Fruit fly (Drosophila melanogaster): ENCODE measurements around the gene CG3792.
A peak's percentile ranks its signal among the peaks of the same experiment; 100 is the strongest.

CG3792 gene

DNA sequence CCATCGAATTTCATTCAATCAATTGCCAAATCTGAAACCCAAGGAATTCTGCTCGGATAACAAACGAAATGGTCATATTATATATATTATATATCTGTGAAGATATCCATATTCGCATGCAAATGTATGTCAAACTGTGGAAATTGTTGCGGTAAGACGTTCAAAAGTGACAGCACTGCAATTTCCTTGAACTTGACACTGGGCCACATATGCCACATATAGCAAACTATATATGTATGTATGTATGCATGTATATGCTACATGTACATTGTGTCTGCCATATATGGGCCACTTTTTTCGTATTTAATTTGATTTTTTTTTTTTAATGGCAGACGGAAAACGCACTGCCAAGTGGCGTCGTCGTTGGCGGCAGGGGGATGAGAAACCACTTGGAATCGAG lies 43.4 kb downstream of the CG3792 start:
- TF ChIP-seq Dfd (GFP tag; optimal IDR thresholded peaks at IDR 0.05) (no peak), Dif (GFP tag; optimal IDR thresholded peaks at IDR 0.05; ENCODE audit: partially characterized antibody) (no peak), OdsH (GFP tag; optimal IDR thresholded peaks at IDR 0.05) (no peak), CG9705 (GFP tag; optimal IDR thresholded peaks at IDR 0.05) (no peak), GATAd (GFP tag; optimal IDR thresholded peaks at IDR 0.05) (no peak), Rel (GFP tag; optimal IDR thresholded peaks at IDR 0.05) (no peak), Rel (tag; optimal IDR thresholded peaks at IDR 0.05) (no peak), woc (GFP tag; optimal IDR thresholded peaks at IDR 0.05) (no peak), dmrt93B (GFP tag; optimal IDR thresholded peaks at IDR 0.05) (no peak), pan (optimal IDR thresholded peaks at IDR 0.05) (no peak), br (GFP tag; optimal IDR thresholded peaks at IDR 0.05) (no peak), Hr78 (GFP tag; optimal IDR thresholded peaks at IDR 0.05) (no peak), Mio (GFP tag; optimal IDR thresholded peaks at IDR 0.05) (no peak), tai (GFP tag; optimal IDR thresholded peaks at IDR 0.05) (no peak), Sp1 (GFP tag; optimal IDR thresholded peaks at IDR 0.05) (no peak), Jra (GFP tag; optimal IDR thresholded peaks at IDR 0.05) (no peak), Hr83 (GFP tag; optimal IDR thresholded peaks at IDR 0.05; ENCODE audit: poor library complexity, severe bottlenecking) (no peak), sage (GFP tag; optimal IDR thresholded peaks at IDR 0.05) (no peak), dsf (GFP tag; optimal IDR thresholded peaks at IDR 0.05; ENCODE audit: borderline replicate concordance) (no peak), brk (GFP tag; optimal IDR thresholded peaks at IDR 0.05) (no peak)

DNA sequence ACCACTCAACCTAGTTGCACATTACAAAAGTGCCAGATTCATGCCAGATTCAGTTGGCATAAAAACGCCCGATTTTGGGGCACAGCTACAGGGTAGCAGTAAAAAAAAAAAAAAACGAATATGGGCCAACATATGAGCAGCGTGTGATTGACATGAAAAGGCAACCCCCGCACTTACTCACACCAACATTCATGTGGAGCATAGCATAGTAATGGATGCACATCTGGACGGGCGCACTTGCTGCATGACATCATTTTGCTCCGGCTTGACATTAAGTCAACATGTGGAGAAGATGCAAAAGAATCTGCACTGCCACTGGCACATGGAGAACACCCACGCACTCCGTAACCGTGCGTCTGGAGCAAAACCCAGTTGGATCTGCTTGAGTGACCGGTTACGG lies 45.5 kb downstream of the CG3792 start:
- TF ChIP-seq Vsx2 (GFP tag; optimal IDR thresholded peaks at IDR 0.05; ENCODE audit: partially characterized antibody) (no peak), usp (GFP tag; optimal IDR thresholded peaks at IDR 0.05) (no peak), GATAd (GFP tag; optimal IDR thresholded peaks at IDR 0.05) (no peak), fru (GFP tag; optimal IDR thresholded peaks at IDR 0.05) (no peak)

DNA sequence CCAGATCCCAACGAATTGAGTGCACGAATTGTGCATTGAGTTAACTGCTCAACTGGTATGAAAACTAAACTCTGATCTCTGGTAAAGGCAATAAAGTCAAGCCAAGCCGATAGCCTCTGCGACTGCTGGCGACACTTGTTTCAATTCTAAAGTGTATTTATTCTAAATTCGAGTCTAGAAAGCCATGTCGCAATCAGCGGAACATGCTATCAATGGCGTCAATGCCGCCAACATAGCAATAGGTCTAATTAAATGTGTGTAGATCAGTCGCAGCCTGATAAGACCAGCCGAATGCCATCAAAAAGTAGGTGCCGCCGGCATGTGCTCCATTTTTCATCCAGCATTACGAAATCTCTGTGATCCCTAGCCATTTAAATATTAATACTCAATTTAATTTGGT lies 48.4 kb downstream of the CG3792 start:
- TF ChIP-seq tai (GFP tag; optimal IDR thresholded peaks at IDR 0.05): no peak
- no peak for TF ChIP-seq CG9705 (GFP tag; optimal IDR thresholded peaks at IDR 0.05)

DNA sequence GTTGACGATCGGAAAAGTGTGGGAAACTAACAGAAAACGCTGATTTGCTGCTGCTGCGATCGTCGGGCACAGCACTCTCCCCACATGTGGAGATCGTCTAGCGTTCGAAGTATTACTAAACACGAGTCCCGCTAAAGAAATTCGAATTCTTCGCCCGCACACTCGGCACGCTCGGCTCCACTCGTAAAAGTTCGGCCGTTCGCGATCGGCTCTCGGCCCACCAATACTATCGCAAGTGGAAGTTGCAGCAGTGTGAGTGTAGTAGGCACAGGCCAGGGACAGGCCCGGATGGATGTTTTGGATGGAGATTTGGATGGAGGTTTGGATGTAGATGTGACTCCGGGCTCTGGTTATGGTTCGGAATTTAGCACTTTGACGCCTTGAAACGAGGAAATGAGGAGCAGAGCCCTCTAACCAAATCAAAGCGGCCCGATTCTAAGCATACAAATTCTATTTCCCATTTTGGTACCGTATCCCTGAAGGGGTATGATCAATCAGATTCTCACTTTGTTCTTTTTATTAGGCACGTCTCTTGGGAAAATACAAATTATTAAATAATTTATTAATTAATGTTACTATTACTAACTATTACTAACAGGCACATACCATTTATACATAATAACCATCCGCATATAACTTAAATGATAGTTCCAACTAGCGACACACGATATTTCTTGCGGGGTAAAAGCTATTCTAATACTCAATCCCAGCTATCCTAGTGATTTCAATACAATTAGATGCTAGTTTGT lies 50.4 kb downstream of the CG3792 start:
- TF ChIP-seq Rel (GFP tag; optimal IDR thresholded peaks at IDR 0.05) (no peak), Rel (tag; optimal IDR thresholded peaks at IDR 0.05) (peak; percentile 10), Mio (GFP tag; optimal IDR thresholded peaks at IDR 0.05) (no peak)

DNA sequence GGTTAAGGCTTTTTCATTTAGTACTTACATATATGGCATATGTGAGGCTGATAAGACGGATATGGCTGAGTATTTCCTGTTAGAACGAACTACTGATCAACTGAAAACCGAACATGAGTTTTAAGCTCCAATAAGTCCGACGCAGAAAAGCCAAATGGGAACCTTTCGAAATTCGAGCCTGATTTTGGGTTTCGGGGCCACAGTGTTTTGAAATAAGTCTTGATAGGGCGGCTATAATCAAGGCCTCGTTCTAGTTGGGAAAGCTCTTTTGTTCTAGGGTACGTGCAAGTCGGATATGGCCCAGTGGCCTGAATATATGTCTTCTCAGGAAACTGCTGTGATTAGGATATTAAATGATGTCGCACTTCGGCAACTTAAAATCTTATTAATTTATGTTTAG lies 51.0 kb downstream of the CG3792 start, which contains the start of gene vkg:
Gene vkg (minus strand): TSS at position 101 of the 400 bp plus-strand sequence.
- TF ChIP-seq ey (GFP tag; optimal IDR thresholded peaks at IDR 0.05) (no peak), fru (GFP tag; optimal IDR thresholded peaks at IDR 0.05) (no peak), HLH106 (tag; optimal IDR thresholded peaks at IDR 0.05) (no peak), Hr83 (GFP tag; optimal IDR thresholded peaks at IDR 0.05; ENCODE audit: poor library complexity, severe bottlenecking) (no peak), Sp1 (GFP tag; optimal IDR thresholded peaks at IDR 0.05) (no peak), usp (GFP tag; optimal IDR thresholded peaks at IDR 0.05) (no peak), OdsH (GFP tag; optimal IDR thresholded peaks at IDR 0.05) (no peak), Dfd (GFP tag; optimal IDR thresholded peaks at IDR 0.05) (no peak), Mio (GFP tag; optimal IDR thresholded peaks at IDR 0.05) (no peak), brk (GFP tag; optimal IDR thresholded peaks at IDR 0.05) (no peak), Hr78 (GFP tag; optimal IDR thresholded peaks at IDR 0.05) (no peak), N (GFP tag; optimal IDR thresholded peaks at IDR 0.05) (no peak), psq (GFP tag; optimal IDR thresholded peaks at IDR 0.05) (no peak), Rel (GFP tag; optimal IDR thresholded peaks at IDR 0.05) (no peak), Rel (tag; optimal IDR thresholded peaks at IDR 0.05) (no peak), jim (GFP tag; optimal IDR thresholded peaks at IDR 0.05) (no peak), sage (GFP tag; optimal IDR thresholded peaks at IDR 0.05) (no peak), h (GFP tag; optimal IDR thresholded peaks at IDR 0.05) (no peak), pan (optimal IDR thresholded peaks at IDR 0.05) (no peak)
